Worm (Caenorhabditis elegans) whole organism, L3 larva: Measurements from ENCODE around the gene ins-2.

Source experiments
- ceh-16 ChIP-seq: sonication (generic microtip); optimal IDR thresholded peaks from 2 replicates; lab custom pipeline; 2017; ENCODE audit warnings: missing biosample characterization, missing genetic modification characterization
- elt-1 ChIP-seq: fragments of 150-350 bp; optimal IDR thresholded peaks from 2 replicates; lab custom pipeline; 2014; ENCODE audit warnings: missing biosample characterization, missing genetic modification characterization
- fos-1 ChIP-seq: fragments of 150-350 bp; optimal IDR thresholded peaks from 2 replicates; lab custom pipeline; 2014; ENCODE audit warnings: missing biosample characterization, missing genetic modification characterization
- jun-1 ChIP-seq: fragments of 150-350 bp; optimal IDR thresholded peaks from 2 replicates; lab custom pipeline; 2014; ENCODE audit warnings: missing biosample characterization, missing genetic modification reagents, missing genetic modification characterization
- lin-39 ChIP-seq: fragments of 150-350 bp; optimal IDR thresholded peaks from 2 replicates; lab custom pipeline; 2018; ENCODE audit warnings: missing biosample characterization, missing genetic modification reagents, missing genetic modification characterization
- nhr-11 ChIP-seq: fragments of 150-350 bp; optimal IDR thresholded peaks from 2 replicates; lab custom pipeline; 2014; ENCODE audit warnings: missing biosample characterization, missing genetic modification characterization
- nhr-12 ChIP-seq: fragments of 150-350 bp; optimal IDR thresholded peaks from 2 replicates; lab custom pipeline; 2014; ENCODE audit warnings: missing biosample characterization, missing genetic modification characterization
- nhr-28 ChIP-seq: fragments of 150-350 bp; optimal IDR thresholded peaks from 2 replicates; lab custom pipeline; 2014; ENCODE audit warnings: missing biosample characterization, missing genetic modification characterization
- nhr-76 ChIP-seq: fragments of 150-350 bp; sonication (generic microtip); optimal IDR thresholded peaks from 5 replicates; lab custom pipeline; 2014; ENCODE audit warnings: missing biosample characterization, missing genetic modification characterization
- pqm-1 ChIP-seq: fragments of 150-350 bp; optimal IDR thresholded peaks from 2 replicates; lab custom pipeline; 2017; ENCODE audit warnings: missing biosample characterization, missing genetic modification characterization, inconsistent platforms
- skn-1 ChIP-seq: fragments of 150-350 bp; optimal IDR thresholded peaks from 2 replicates; lab custom pipeline; 2014; ENCODE audit warnings: missing biosample characterization, missing genetic modification characterization
- snpc-4 ChIP-seq: fragments of 150-350 bp; optimal IDR thresholded peaks from 2 replicates; lab custom pipeline; 2014; ENCODE audit warnings: missing biosample characterization, missing genetic modification characterization
- zag-1 ChIP-seq: fragments of 150-350 bp; optimal IDR thresholded peaks from 2 replicates; lab custom pipeline; 2014; ENCODE audit warnings: missing biosample characterization, missing genetic modification characterization
- ztf-11 ChIP-seq: fragments of 150-350 bp; optimal IDR thresholded peaks from 2 replicates; lab custom pipeline; 2014; ENCODE audit warnings: missing biosample characterization, missing genetic modification characterization

ce11 chrII:6024879-6025278 lies 36.6 kb downstream of the ins-2 start, which contains the start of gene R12C12.9:
- TF ChIP-seq nhr-12 (tag; lab: Kevin White, UChicago) (no peak), jun-1 (tag; lab: Kevin White, UChicago) (no peak), pqm-1 (tag; lab: Kevin White, UChicago) (no peak), zag-1 (no peak), lin-39 (no peak), nhr-76 (tag; lab: Kevin White, UChicago) (no peak), snpc-4 (tag; lab: Kevin White, UChicago) (no peak), nhr-28 (no peak), fos-1 (no peak), nhr-11 (tag; lab: Kevin White, UChicago) (no peak), elt-1 (no peak), ztf-11 (tag; lab: Kevin White, UChicago) (no peak), ceh-16 (tag; lab: Kevin White, UChicago) (no peak), skn-1 (tag; lab: Kevin White, UChicago) (no peak)
